Worm (Caenorhabditis elegans): ENCODE data around the gene ZK1240.1.
A peak's percentile ranks its signal among the peaks of the same experiment; 100 is the strongest.

Gene ZK1240.1

DNA sequence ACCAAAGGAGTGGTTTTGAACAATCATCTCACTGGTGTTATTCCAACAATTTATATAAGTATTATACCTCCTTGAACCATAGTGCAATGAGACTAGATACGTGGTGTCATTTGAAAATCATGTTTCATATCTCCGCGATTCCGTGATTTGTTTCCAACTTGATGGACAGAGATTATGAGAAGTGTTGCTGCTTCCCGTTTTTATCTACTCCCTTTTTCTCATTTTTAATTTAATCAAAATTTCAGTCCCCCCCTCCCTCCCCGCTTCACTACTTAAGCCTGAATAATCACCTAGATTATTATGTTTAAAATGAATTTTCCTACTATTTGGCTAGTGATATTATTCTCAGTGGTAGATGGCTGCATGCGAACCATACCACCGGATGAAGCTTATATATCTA, 42.9 kb downstream of the ZK1240.1 start, which contains the start of gene F16G10.3:
F16G10.3 (plus strand) TSS at position 301 of the 400 bp plus-strand sequence.
- TF ChIP-seq F16B12.6 (tag; optimal IDR thresholded peaks at IDR 0.05) (no peak), efl-1 (optimal IDR thresholded peaks at IDR 0.05) (no peak), efl-1 (GFP tag; optimal IDR thresholded peaks at IDR 0.05 in 1 of 2) (peak in 1 of 2 experiments; percentile 27), aha-1 (tag; optimal IDR thresholded peaks at IDR 0.05) (no peak), pax-3 (tag; optimal IDR thresholded peaks at IDR 0.05) (no peak)

DNA sequence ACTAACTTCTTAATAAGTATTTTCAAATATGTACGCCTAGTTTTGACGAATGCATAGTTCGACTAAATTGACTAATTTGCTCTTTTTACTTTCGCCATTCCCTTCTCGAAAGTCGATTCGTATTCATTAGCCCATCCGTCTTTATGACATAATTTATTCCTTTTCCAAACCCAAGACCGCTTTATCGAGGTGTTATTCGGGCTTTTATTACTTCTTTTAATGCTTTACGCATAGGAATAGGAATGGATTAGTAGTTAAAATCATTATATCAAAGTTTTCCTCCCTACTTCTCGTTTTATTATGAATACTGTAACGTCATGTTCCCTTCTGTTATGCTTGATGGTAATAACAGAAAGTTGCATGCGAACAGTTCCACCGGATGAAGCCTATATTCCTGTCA, 45.8 kb downstream of the ZK1240.1 start, which contains the start of gene F16G10.2:
F16G10.2 (plus strand) TSS at position 301 of the 400 bp plus-strand sequence.
- TF ChIP-seq mep-1 (tag; optimal IDR thresholded peaks at IDR 0.05) (no peak), unc-130 (tag; optimal IDR thresholded peaks at IDR 0.05) (no peak), isw-1 (GFP tag; IDR thresholded peaks at IDR 0.05) (no peak), zag-1 (tag; optimal IDR thresholded peaks at IDR 0.05) (no peak), pax-3 (tag; optimal IDR thresholded peaks at IDR 0.05) (no peak), nhr-20 (tag; optimal IDR thresholded peaks at IDR 0.05) (no peak), nhr-90 (tag; optimal IDR thresholded peaks at IDR 0.05; ENCODE audit: poor library complexity) (no peak), nhr-84 (tag; optimal IDR thresholded peaks at IDR 0.05) (no peak), nhr-71 (tag; optimal IDR thresholded peaks at IDR 0.05) (no peak), rnt-1 (tag; optimal IDR thresholded peaks at IDR 0.05) (no peak)

DNA sequence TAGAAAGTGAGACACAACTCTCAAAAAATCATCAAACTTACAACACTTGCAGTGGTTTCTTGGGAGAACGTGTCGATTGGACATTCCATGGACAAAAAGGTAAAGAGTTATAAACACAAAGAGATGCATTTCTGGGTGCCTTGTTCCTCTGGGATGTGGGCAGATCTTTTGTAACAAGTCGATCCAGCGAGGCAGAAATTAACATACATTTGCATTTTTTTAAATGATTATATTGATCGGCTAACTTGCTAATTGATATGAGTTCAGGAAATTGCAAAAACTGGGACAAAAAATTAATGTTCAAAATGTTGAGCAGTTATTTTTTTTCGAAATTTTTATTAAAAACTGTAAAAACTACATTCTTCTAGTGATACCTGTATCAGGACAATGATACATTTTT, 48.6 kb downstream of the ZK1240.1 start, which contains the start of gene F16G10.6:
F16G10.6 (minus strand) TSS at position 101 of the 400 bp plus-strand sequence.
- TF ChIP-seq nhr-76 (tag; optimal IDR thresholded peaks at IDR 0.05): no peak
- no peak for TF ChIP-seq vab-15 (tag; optimal IDR thresholded peaks at IDR 0.05)
- no peak for TF ChIP-seq nhr-28 (tag; optimal IDR thresholded peaks at IDR 0.05)
- no peak for TF ChIP-seq fkh-4 (tag; optimal IDR thresholded peaks at IDR 0.05; ENCODE audit: borderline replicate concordance)
- no peak for TF ChIP-seq lin-39 (tag; optimal IDR thresholded peaks at IDR 0.05)
- TF ChIP-seq irx-1 (tag; optimal IDR thresholded peaks at IDR 0.05): no peak
- TF ChIP-seq zip-4 (GFP tag; optimal IDR thresholded peaks at IDR 0.05): no peak
- TF ChIP-seq unc-98 (GFP tag; IDR thresholded peaks at IDR 0.05): no peak
- no peak for TF ChIP-seq mef-2 (tag; optimal IDR thresholded peaks at IDR 0.05)
- no peak for TF ChIP-seq nhr-20 (tag; optimal IDR thresholded peaks at IDR 0.05)
- TF ChIP-seq fkh-10 (GFP tag; optimal IDR thresholded peaks at IDR 0.05): no peak
- no peak for TF ChIP-seq efl-3 (GFP tag; optimal IDR thresholded peaks at IDR 0.05)
- no peak for TF ChIP-seq nhr-237 (tag; optimal IDR thresholded peaks at IDR 0.05)
- no peak for TF ChIP-seq sup-37 (GFP tag; optimal IDR thresholded peaks at IDR 0.05)
- TF ChIP-seq jun-1 (tag; optimal IDR thresholded peaks at IDR 0.05): no peak
- TF ChIP-seq ceh-90 (tag; optimal IDR thresholded peaks at IDR 0.05): no peak
- TF ChIP-seq nhr-19 (GFP tag; conservative IDR thresholded peaks at IDR 0.05): no peak
- no peak for TF ChIP-seq ztf-4 (tag; optimal IDR thresholded peaks at IDR 0.05)
- no peak for TF ChIP-seq hlh-4 (tag; optimal IDR thresholded peaks at IDR 0.05)
- no peak for TF ChIP-seq C34B4.2 (tag; optimal IDR thresholded peaks at IDR 0.05)

DNA sequence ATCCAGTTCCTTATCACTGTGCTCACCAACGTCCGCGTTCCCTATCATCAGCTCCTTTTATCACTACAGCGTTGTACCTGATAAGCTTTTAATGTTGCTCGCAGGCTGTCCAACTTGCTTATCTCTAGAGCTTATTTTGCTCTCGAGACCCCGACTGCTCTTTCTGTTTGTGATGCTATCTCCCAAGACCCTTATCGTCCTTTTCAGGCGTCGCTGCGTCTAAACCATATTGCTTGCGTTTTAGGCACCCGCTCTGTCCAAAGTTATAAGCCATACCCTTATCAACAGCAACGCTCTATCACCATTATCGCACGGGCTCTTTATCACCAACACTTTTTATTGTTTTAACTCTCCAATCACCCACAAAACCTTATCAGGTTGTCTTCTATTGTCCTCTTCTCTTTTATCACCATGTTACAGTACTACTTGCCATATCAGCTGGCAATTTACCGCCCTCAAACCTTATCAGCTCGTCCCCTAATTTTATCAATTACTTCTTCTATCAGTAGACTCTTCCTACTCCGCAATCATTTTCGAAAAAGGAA, 49.3 kb downstream of the ZK1240.1 start:
- no peak for TF ChIP-seq F16B12.6 (tag; optimal IDR thresholded peaks at IDR 0.05)
- TF ChIP-seq ztf-4 (tag; optimal IDR thresholded peaks at IDR 0.05): no peak
- TF ChIP-seq nhr-11 (tag; optimal IDR thresholded peaks at IDR 0.05): no peak
- TF ChIP-seq lin-39 (tag; optimal IDR thresholded peaks at IDR 0.05): no peak
- TF ChIP-seq mdl-1 (tag; optimal IDR thresholded peaks at IDR 0.05): peak in 1 of 2 experiments; percentile 8
- peak; percentile 65 for TF ChIP-seq nhr-71 (tag; optimal IDR thresholded peaks at IDR 0.05)
- TF ChIP-seq dpl-1 (GFP tag; optimal IDR thresholded peaks at IDR 0.05): no peak
- no peak for TF ChIP-seq sup-37 (GFP tag; optimal IDR thresholded peaks at IDR 0.05)
- TF ChIP-seq nhr-90 (tag; optimal IDR thresholded peaks at IDR 0.05; ENCODE audit: poor library complexity): peak; percentile 59
- TF ChIP-seq nhr-77 (tag; optimal IDR thresholded peaks at IDR 0.05): no peak
- TF ChIP-seq lsy-2 (tag; optimal IDR thresholded peaks at IDR 0.05): peak; percentile 46 to 85
- peak in 1 of 2 experiments; percentile 60 for TF ChIP-seq lin-35 (GFP tag; optimal IDR thresholded peaks at IDR 0.05)
- peak; percentile 92 for TF ChIP-seq jun-1 (tag; optimal IDR thresholded peaks at IDR 0.05)
- TF ChIP-seq xbp-1 (tag; optimal IDR thresholded peaks at IDR 0.05): no peak
- no peak for TF ChIP-seq sox-4 (tag; optimal IDR thresholded peaks at IDR 0.05)
- TF ChIP-seq isw-1 (GFP tag; IDR thresholded peaks at IDR 0.05): no peak
- TF ChIP-seq elt-2 (tag; optimal IDR thresholded peaks at IDR 0.05): peak; percentile 100
- peak; percentile 96 for TF ChIP-seq pqm-1 (tag; optimal IDR thresholded peaks at IDR 0.05)
- TF ChIP-seq aha-1 (tag; optimal IDR thresholded peaks at IDR 0.05): no peak
- TF ChIP-seq elt-3 (tag; optimal IDR thresholded peaks at IDR 0.05): no peak
- peak in 1 of 2 experiments; percentile 69 for TF ChIP-seq egl-27 (tag; optimal IDR thresholded peaks at IDR 0.05)
- peak; percentile 33 for TF ChIP-seq lin-14 (GFP tag; optimal IDR thresholded peaks at IDR 0.05)
- no peak for TF ChIP-seq efl-1 (optimal IDR thresholded peaks at IDR 0.05)
- TF ChIP-seq efl-1 (GFP tag; optimal IDR thresholded peaks at IDR 0.05 in 1 of 2): peak in 1 of 2 experiments; percentile 80

Measured in whole organism, L1 larva.